Fruit fly (Drosophila melanogaster): ENCODE data around the gene CG5676.

The CG5676 gene

DNA sequence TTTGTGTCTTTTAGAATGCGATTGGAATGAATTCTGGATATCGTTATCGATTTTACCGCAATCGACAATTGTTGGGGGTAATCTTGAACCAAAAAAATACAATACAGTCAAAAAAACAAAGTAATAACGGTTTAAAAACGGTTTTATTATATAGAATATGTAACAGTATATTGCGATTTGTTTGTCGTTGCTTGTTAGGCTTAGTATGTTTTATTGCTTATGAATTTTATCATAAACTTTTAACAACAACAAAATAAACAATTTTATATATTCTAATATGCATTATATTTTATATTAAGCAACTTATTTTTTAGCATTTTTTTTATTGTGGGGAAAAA, 44.1 kb upstream of the CG5676 start, which contains the start of gene CYLD (continued):
- TF ChIP-seq Hmr (GFP tag; optimal IDR thresholded peaks at IDR 0.05) = no peak
- TF ChIP-seq ci (GFP tag; IDR thresholded peaks at IDR 0.05) = peak; percentile 83; the same call in 1 of the 3 replicates
- no peak for TF ChIP-seq Mad (GFP tag; optimal IDR thresholded peaks at IDR 0.05)
- TF ChIP-seq Oaz (GFP tag; IDR thresholded peaks at IDR 0.05) = no peak
- no peak for TF ChIP-seq caup (GFP tag; optimal IDR thresholded peaks at IDR 0.05; ENCODE audit: severe bottlenecking)
- TF ChIP-seq wor (GFP tag; IDR thresholded peaks at IDR 0.05) = peak; percentile 30; the same call in 1 of the 2 replicates
- TF ChIP-seq CG31388 (GFP tag; optimal IDR thresholded peaks at IDR 0.05) = peak; percentile 19
- no peak for TF ChIP-seq fru (optimal IDR thresholded peaks at IDR 0.05)
- no peak for TF ChIP-seq amos (GFP tag; IDR thresholded peaks at IDR 0.05; ENCODE audit: partially characterized antibody)
- no peak for TF ChIP-seq CG9932 (GFP tag; IDR thresholded peaks at IDR 0.05)
- TF ChIP-seq vvl (GFP tag; IDR thresholded peaks at IDR 0.05) = peak; percentile 87
- TF ChIP-seq croc (GFP tag; conservative IDR thresholded peaks at IDR 0.05) = no peak
- peak; percentile 41; the same call in 1 of the 2 replicates for TF ChIP-seq seq (GFP tag; IDR thresholded peaks at IDR 0.05)
- no peak for TF ChIP-seq CG4854 (GFP tag; optimal IDR thresholded peaks at IDR 0.05)
- TF ChIP-seq CG16813 (GFP tag; IDR thresholded peaks at IDR 0.05; ENCODE audit: partially characterized antibody) = no peak
- TF ChIP-seq Rfx (GFP tag; IDR thresholded peaks at IDR 0.05) = peak; percentile 74; the same call in 1 of the 2 replicates
- peak in 1 of 2 experiments; percentile 8 for TF ChIP-seq chif (GFP tag; optimal IDR thresholded peaks at IDR 0.05)
- peak; percentile 14 for TF ChIP-seq CG8281 (tag; optimal IDR thresholded peaks at IDR 0.05)
- peak; percentile 36; the same call in 1 of the 2 replicates for TF ChIP-seq wdn (GFP tag; IDR thresholded peaks at IDR 0.05)
- TF ChIP-seq CG17829 (tag; optimal IDR thresholded peaks at IDR 0.05) = peak; percentile 85
- no peak for TF ChIP-seq fu2 (GFP tag; optimal IDR thresholded peaks at IDR 0.05)
- no peak for TF ChIP-seq maf-S (GFP tag; optimal IDR thresholded peaks at IDR 0.05)
- no peak for TF ChIP-seq Mes4 (GFP tag; optimal IDR thresholded peaks at IDR 0.05)
- TF ChIP-seq Sox100B (GFP tag; optimal IDR thresholded peaks at IDR 0.05) = peak; percentile 57
- TF ChIP-seq dmrt99B (tag; optimal IDR thresholded peaks at IDR 0.05) = peak; percentile 72
- TF ChIP-seq CG7372 (GFP tag; IDR thresholded peaks at IDR 0.05) = no peak
- TF ChIP-seq h (optimal IDR thresholded peaks at IDR 0.05) = no peak
- TF ChIP-seq CG15601 (tag; optimal IDR thresholded peaks at IDR 0.05) = peak; percentile 70
- TF ChIP-seq CG17912 (GFP tag; optimal IDR thresholded peaks at IDR 0.05) = no peak
- TF ChIP-seq yki (optimal IDR thresholded peaks at IDR 0.05) = no peak
- no peak for TF ChIP-seq lov (optimal IDR thresholded peaks at IDR 0.05)
- no peak; the same call in 2 of the 3 replicates for TF ChIP-seq lov (GFP tag; IDR thresholded peaks at IDR 0.05)
- peak; percentile 19 for TF ChIP-seq Fer2 (tag; optimal IDR thresholded peaks at IDR 0.05)
- TF ChIP-seq CG30403 (GFP tag; optimal IDR thresholded peaks at IDR 0.05) = peak; percentile 80
- TF ChIP-seq klu (GFP tag; IDR thresholded peaks at IDR 0.05) = no peak
- no peak for TF ChIP-seq CG18011 (GFP tag; optimal IDR thresholded peaks at IDR 0.05)
- TF ChIP-seq trh (GFP tag; optimal IDR thresholded peaks at IDR 0.05) = no peak
- TF ChIP-seq danr (GFP tag; IDR thresholded peaks at IDR 0.05) = no peak
- peak; percentile 77 for TF ChIP-seq stc (GFP tag; IDR thresholded peaks at IDR 0.05)
- no peak for TF ChIP-seq CG1832 (GFP tag; optimal IDR thresholded peaks at IDR 0.05)
- peak; percentile 63 for TF ChIP-seq Ssrp (tag; optimal IDR thresholded peaks at IDR 0.05)
- TF ChIP-seq CG13123 (GFP tag; optimal IDR thresholded peaks at IDR 0.05) = peak; percentile 67
- TF ChIP-seq grn (GFP tag; optimal IDR thresholded peaks at IDR 0.05) = no peak
- TF ChIP-seq Atf3 (GFP tag; optimal IDR thresholded peaks at IDR 0.05) = no peak
- TF ChIP-seq Xrp1 (GFP tag; IDR thresholded peaks at IDR 0.05) = peak; percentile 76
- TF ChIP-seq sim (GFP tag; IDR thresholded peaks at IDR 0.05) = no peak
- no peak for TF ChIP-seq CG3995 (GFP tag; optimal IDR thresholded peaks at IDR 0.05)
- peak; percentile 51; the same call in 1 of the 2 replicates for TF ChIP-seq E2f1 (GFP tag; IDR thresholded peaks at IDR 0.05)
- no peak for TF ChIP-seq Ets65A (GFP tag)
- no peak for TF ChIP-seq CG3726 (GFP tag; IDR thresholded peaks at IDR 0.05)
- TF ChIP-seq az2 (GFP tag; optimal IDR thresholded peaks at IDR 0.05) = peak; percentile 77
- TF ChIP-seq Vsx1 (GFP tag; optimal IDR thresholded peaks at IDR 0.05) = peak; percentile 15
- no peak for TF ChIP-seq insv (GFP tag; optimal IDR thresholded peaks at IDR 0.05)
- peak; percentile 77 for TF ChIP-seq phol (tag; optimal IDR thresholded peaks at IDR 0.05)

Measured in whole organism, embryonic.